Worm (Caenorhabditis elegans): ENCODE data around the gene F41C3.1.

- TF ChIP-seq fkh-10 (GFP tag; optimal IDR thresholded peaks at IDR 0.05) (no peak), ets-4 (tag; optimal IDR thresholded peaks at IDR 0.05) (no peak), ama-1 (optimal IDR thresholded peaks at IDR 0.05) (no peak), ceh-45 (GFP tag; IDR thresholded peaks at IDR 0.05) (no peak), nhr-11 (tag; optimal IDR thresholded peaks at IDR 0.05) (no peak)
Observed at ce11 chrII:4729733-4730132, 22.4 kb upstream of the F41C3.1 start, which contains the start of gene F41C3.7.
